Worm (Caenorhabditis elegans): ENCODE measurements around the gene irg-3.
"Not testable (repeated sequence)": the region's sequence is repeated elsewhere in the genome, so short reads cannot be mapped to it uniquely, and the experiment has no call there.

The irg-3 gene

DNA sequence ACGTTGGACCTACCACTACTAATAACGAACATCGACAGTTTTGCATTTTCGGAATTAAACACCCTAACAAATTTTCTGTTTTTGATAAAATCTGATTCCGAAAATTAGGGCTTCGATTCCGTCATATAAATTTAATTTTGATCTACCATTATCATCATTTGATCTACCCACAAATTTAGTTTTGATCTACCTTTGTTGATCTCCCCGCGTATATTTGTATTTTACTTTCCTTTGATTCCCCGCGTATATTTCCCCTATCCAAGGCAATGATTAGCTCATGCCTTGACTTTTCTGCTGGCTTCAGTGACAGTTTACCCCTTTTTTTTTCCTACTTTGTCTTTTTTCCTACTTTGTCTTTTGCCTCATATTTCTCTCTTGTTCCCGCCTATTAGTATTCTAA is 2.6 kb upstream of the irg-3 start:
- TF ChIP-seq aha-1 (tag), result peak; percentile 39
- no peak for TF ChIP-seq daf-12 (tag; optimal IDR thresholded peaks at IDR 0.05)

DNA sequence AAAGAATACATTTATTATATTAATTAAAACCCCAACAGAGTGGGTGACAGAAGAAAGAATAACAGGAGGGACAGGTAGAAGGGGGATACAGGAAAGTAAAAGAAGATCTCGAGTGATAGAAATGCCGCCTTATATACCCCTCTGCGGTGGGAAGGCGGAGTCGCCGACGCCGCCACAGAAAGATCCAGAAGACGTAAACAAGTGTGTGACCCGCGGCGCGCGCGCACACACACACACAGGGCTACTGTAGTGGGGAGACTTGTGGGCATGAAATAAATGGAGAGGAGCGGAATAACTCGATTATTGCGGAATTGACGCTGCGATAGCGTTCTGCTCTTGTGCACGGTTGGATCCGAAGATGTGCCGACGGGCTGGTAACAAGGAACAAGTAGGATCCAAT is 3.3 kb downstream of the irg-3 start:
- TF ChIP-seq snpc-1.2 (GFP tag; IDR thresholded peaks at IDR 0.05) (0 out of 2 replicates have a peak, but pooled peaks have one; percentile 20), F44E2.7 (GFP tag; IDR thresholded peaks at IDR 0.05) (0 out of 2 replicates have a peak, but pooled peaks have one; percentile 47), nhr-48 (tag; optimal IDR thresholded peaks at IDR 0.05) (no peak), unc-62 (GFP tag; optimal IDR thresholded peaks at IDR 0.05 in 1 of 2) (peak in 1 of 2 experiments; percentile 2), unc-62 (tag; optimal IDR thresholded peaks at IDR 0.05) (no peak)

DNA sequence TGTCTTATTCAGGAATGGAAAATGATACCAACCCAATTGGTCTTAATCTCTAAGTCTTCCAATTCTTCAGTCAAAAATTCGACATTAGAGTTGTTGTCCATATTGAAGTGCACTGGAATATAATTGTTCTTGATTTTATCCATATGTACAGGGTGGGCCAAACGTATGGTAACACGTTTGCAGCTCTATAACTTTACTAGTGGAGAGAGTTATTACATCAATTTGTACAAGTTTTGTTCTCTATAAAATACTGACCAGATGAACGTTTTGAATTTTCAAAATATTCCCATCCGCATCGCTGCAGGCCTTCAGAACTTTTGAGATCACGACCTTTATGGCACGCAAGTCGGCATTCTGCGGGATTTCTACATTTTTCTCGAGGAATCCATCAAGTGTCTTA is 6.4 kb downstream of the irg-3 start, which contains the start of gene F53E10.5:
TSS of gene F53E10.5 (minus strand) at position 101 of the 400 bp plus-strand sequence.
- not testable (repeated sequence) for TF ChIP-seq ceh-28 (tag; optimal IDR thresholded peaks at IDR 0.05); F26F4.8 (GFP tag; conservative IDR thresholded peaks at IDR 0.05); madf-9 (GFP tag; conservative IDR thresholded peaks at IDR 0.05)

DNA sequence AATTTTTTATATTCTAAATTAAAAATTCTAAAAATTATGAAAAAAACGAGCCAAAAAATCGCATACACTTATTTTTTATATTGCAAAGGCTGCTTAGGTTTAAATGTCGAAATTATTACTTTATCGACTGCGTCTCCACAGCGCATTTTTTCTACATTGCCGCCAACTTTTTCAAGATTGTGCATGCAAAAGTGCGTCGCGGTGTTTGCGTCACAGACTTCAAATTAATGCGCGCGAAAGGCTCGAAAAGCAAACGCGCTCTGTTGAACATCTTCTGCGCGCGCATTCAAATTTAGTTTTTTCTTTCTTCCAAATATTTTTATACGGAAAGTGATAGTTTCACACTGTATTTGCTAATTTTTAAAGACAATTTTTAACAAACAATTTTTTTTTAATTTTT is 8.2 kb downstream of the irg-3 start:
- TF ChIP-seq dmd-9 (GFP tag; IDR thresholded peaks at IDR 0.05) (peak; percentile 69), dpl-1 (GFP tag; optimal IDR thresholded peaks at IDR 0.05) (peak; percentile 94), saeg-2 (GFP tag; IDR thresholded peaks at IDR 0.05) (peak; percentile 79), hlh-11 (tag; optimal IDR thresholded peaks at IDR 0.05) (peak; percentile 72), Y48G9A.11 (GFP tag; IDR thresholded peaks at IDR 0.05) (peak; percentile 79), php-3 (GFP tag; IDR thresholded peaks at IDR 0.05) (no peak), aha-1 (tag) (peak; percentile 55), set-16 (GFP tag; IDR thresholded peaks at IDR 0.05) (peak; percentile 30; the same call in 1 of the 2 replicates), unc-62 (GFP tag; optimal IDR thresholded peaks at IDR 0.05 in 1 of 2) (peak in 1 of 2 experiments; percentile 98), unc-62 (tag; optimal IDR thresholded peaks at IDR 0.05) (no peak), ceh-32 (tag; optimal IDR thresholded peaks at IDR 0.05; ENCODE audit: poor library complexity) (no peak), mdt-29 (GFP tag; IDR thresholded peaks at IDR 0.05) (peak; percentile 85), T26A8.4 (GFP tag; IDR thresholded peaks at IDR 0.05) (peak; percentile 88), tag-97 (GFP tag; IDR thresholded peaks at IDR 0.05) (0 out of 2 replicates have a peak, but pooled peaks have one; percentile 59), ceh-28 (tag; optimal IDR thresholded peaks at IDR 0.05) (no peak), Y75B8A.6 (GFP tag; IDR thresholded peaks at IDR 0.05) (no peak), mxl-2 (GFP tag; conservative IDR thresholded peaks at IDR 0.05) (0 out of 2 replicates have a peak, but pooled peaks have one; percentile 41), R02D3.7 (tag; optimal IDR thresholded peaks at IDR 0.05) (no peak), ZK337.2 (GFP tag; IDR thresholded peaks at IDR 0.05) (peak; percentile 72), ctbp-1 (GFP tag; IDR thresholded peaks at IDR 0.05) (peak; percentile 85), pha-4 (GFP tag; IDR thresholded peaks at IDR 0.05) (peak; percentile 93), pha-4 (tag; optimal IDR thresholded peaks at IDR 0.05) (peak; percentile 16), ces-1 (GFP tag; optimal IDR thresholded peaks at IDR 0.05) (no peak), madf-9 (GFP tag; conservative IDR thresholded peaks at IDR 0.05) (peak; percentile 86), nhr-77 (tag; optimal IDR thresholded peaks at IDR 0.05) (peak; percentile 44), zip-2 (tag; optimal IDR thresholded peaks at IDR 0.05) (no peak), egl-27 (tag; optimal IDR thresholded peaks at IDR 0.05) (no peak), lin-15B (tag; optimal IDR thresholded peaks at IDR 0.05) (peak; percentile 49), spr-1 (tag; optimal IDR thresholded peaks at IDR 0.05) (peak; percentile 67), aly-2 (tag; optimal IDR thresholded peaks at IDR 0.05) (no peak), hlh-30 (tag; optimal IDR thresholded peaks at IDR 0.05; ENCODE audit: insufficient read depth) (peak; percentile 18), F26F4.8 (GFP tag; conservative IDR thresholded peaks at IDR 0.05) (no peak), D1046.2 (GFP tag; IDR thresholded peaks at IDR 0.05) (peak; percentile 70; the same call in 1 of the 2 replicates), snpc-1.2 (GFP tag; IDR thresholded peaks at IDR 0.05) (peak; percentile 63), dmd-6 (GFP tag; IDR thresholded peaks at IDR 0.05) (peak; percentile 92), nhr-25 (tag; optimal IDR thresholded peaks at IDR 0.05; ENCODE audit: borderline replicate concordance, insufficient read depth) (no peak), nhr-76 (tag; optimal IDR thresholded peaks at IDR 0.05) (no peak), Y105C5A.15 (GFP tag; IDR thresholded peaks at IDR 0.05) (no peak), rbr-2 (tag; optimal IDR thresholded peaks at IDR 0.05) (peak; percentile 90), jun-1 (tag; optimal IDR thresholded peaks at IDR 0.05) (no peak), Y5F2A.4 (GFP tag; optimal IDR thresholded peaks at IDR 0.05) (no peak)
